Worm (Caenorhabditis elegans) whole organism, L4 larva: ENCODE data around the gene srh-42.
"Not testable (repeated sequence)": the region's sequence is repeated elsewhere in the genome, so short reads cannot be mapped to it uniquely, and the experiment has no call there.

Source experiments
- F26F4.8 ChIP-seq: fragments of 200-800 bp; sonication (Bioruptor generic); conservative IDR thresholded peaks from 2 replicates; pipeline ENCODE4 v1.3.6; 2022; ENCODE audit warnings: missing genetic modification characterization, missing compliant biosample characterization
- Y105C5A.15 ChIP-seq: fragments of 200-800 bp; sonication (Bioruptor generic); IDR thresholded peaks from 2 replicates; pipeline ENCODE4 v1.3.6; 2022; ENCODE audit warnings: missing genetic modification characterization, missing compliant biosample characterization
- ama-1 ChIP-seq: fragments of 150-350 bp; optimal IDR thresholded peaks from 2 replicates; lab custom pipeline; 2014; ENCODE audit warnings: inconsistent platforms, mixed read lengths
- fos-1 ChIP-seq: fragments of 150-350 bp; optimal IDR thresholded peaks from 2 replicates; lab custom pipeline; 2014; ENCODE audit warnings: missing biosample characterization, missing genetic modification characterization
- php-3 ChIP-seq: fragments of 200-800 bp; sonication (Bioruptor generic); IDR thresholded peaks from 2 replicates; pipeline ENCODE4 v1.3.6; 2022; ENCODE audit warnings: missing genetic modification reagents, missing genetic modification characterization, missing compliant biosample characterization
- snpc-4 ChIP-seq: fragments of 150-350 bp; optimal IDR thresholded peaks from 2 replicates; lab custom pipeline; 2014; ENCODE audit warnings: missing biosample characterization, missing genetic modification characterization
- unc-39 ChIP-seq: sonication (generic microtip); optimal IDR thresholded peaks from 2 replicates; lab custom pipeline; 2017; ENCODE audit warnings: missing biosample characterization, missing genetic modification characterization

DNA sequence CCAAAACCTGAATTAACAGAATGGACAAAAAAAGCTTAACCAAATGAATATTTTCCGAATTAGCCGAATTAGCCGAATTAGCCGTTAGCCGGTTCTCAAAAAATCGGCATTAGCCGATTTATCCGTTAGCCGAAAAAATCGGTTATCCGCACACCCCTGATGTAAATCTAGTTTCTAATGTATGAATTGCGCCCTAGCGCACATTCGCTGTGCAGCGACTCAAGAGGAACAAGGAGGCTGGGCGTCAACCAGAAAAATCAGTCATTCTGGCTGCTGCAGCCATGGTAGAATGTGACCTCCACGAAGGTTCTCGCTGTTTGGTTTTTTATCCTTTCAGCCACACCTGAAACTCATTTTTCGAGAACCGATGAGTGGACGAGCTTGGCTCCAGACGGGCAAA is 3.0 kb upstream of the srh-42 start:
- not testable (repeated sequence) for TF ChIP-seq php-3 (GFP tag; lab: Robert Waterston, UW); F26F4.8 (GFP tag; lab: Robert Waterston, UW); fos-1; Y105C5A.15; snpc-4 (tag; lab: Kevin White, UChicago); ama-1 (lab: Kevin White, UChicago); unc-39 (tag; lab: Kevin White, UChicago)
